Fruit fly (Drosophila melanogaster) whole organism, adult: ENCODE data around the gene CG17068.

Experiments
- CG12768 ChIP-seq: fragments of 200-800 bp; sonication (Bioruptor generic); optimal IDR thresholded peaks from 2 replicates; lab custom pipeline; 2017; ENCODE audit warnings: missing biosample characterization, missing genetic modification characterization, mild to moderate bottlenecking, moderate library complexity, missing genetic modification reagents
- CG14711 ChIP-seq: fragments of 200-800 bp; sonication (Bioruptor generic); optimal IDR thresholded peaks from 2 replicates; lab custom pipeline; 2018; ENCODE audit warnings: missing biosample characterization, mild to moderate bottlenecking, missing genetic modification characterization, moderate library complexity
- CG33017 ChIP-seq: fragments of 200-800 bp; sonication (Bioruptor generic); optimal IDR thresholded peaks from 2 replicates; lab custom pipeline; 2018; ENCODE audit warnings: missing biosample characterization, mild to moderate bottlenecking, missing genetic modification characterization, moderate library complexity
- Mnt ChIP-seq: fragments of 200-800 bp; sonication (Bioruptor generic); optimal IDR thresholded peaks from 2 replicates; lab custom pipeline; 2016; ENCODE audit warnings: missing biosample characterization, mild to moderate bottlenecking, missing genetic modification characterization
- kay ChIP-seq: fragments of 200-800 bp; sonication (Bioruptor generic); peaks from one replicate; lab custom pipeline; 2016; ENCODE audit warnings: missing biosample characterization, missing genetic modification characterization, borderline replicate concordance
- pad ChIP-seq: fragments of 200-800 bp; sonication (Bioruptor generic); optimal IDR thresholded peaks from 3 replicates; lab custom pipeline; 2017; ENCODE audit warnings: missing biosample characterization, missing genetic modification characterization, mild to moderate bottlenecking, moderate library complexity, missing genetic modification reagents
- tj ChIP-seq: fragments of 200-800 bp; sonication (Bioruptor generic); optimal IDR thresholded peaks from 3 replicates; lab custom pipeline; 2017; ENCODE audit warnings: missing biosample characterization, mild to moderate bottlenecking, missing genetic modification characterization, moderate library complexity
- toe ChIP-seq: fragments of 200-800 bp; sonication (Bioruptor generic); optimal IDR thresholded peaks from 2 replicates; lab custom pipeline; 2016; ENCODE audit warnings: missing biosample characterization, missing genetic modification characterization

DNA sequence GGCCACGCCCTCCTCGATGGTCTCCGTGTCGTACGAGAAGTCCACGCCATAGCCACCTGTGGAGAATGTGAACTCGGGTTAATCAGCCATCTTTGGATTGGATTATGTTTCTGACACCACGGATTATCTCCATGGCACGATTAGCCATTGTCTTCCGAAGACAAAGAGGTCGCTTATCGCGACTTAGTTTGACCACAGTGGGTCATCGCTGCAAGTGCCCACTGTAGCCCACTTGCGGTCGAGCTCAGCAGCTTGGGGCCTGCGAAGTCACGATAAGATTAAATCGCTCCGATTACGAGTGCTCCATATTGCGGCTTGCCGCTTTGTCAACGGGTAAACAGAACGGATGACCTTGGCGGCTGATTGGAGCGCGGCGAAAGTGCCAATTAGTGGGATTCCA is 5.1 kb upstream of the CG17068 start:
- TF ChIP-seq CG33017 (tag; lab: Kevin White, UChicago) (no peak), CG14711 (no peak), pad (GFP tag; lab: Kevin White, UChicago) (no peak), CG12768 (GFP tag; lab: Kevin White, UChicago) (no peak), toe (GFP tag; lab: Kevin White, UChicago) (no peak), Mnt (GFP tag; lab: Kevin White, UChicago) (no peak), tj (GFP tag; lab: Kevin White, UChicago) (no peak), kay (no peak)
